Worm (Caenorhabditis elegans) whole organism, late embryonic: ENCODE measurements around the gene F19H6.6.

Source experiments
- C08G9.2 ChIP-seq: sonication (generic microtip); optimal IDR thresholded peaks from 2 replicates; lab custom pipeline; 2016; ENCODE audit warnings: mild to moderate bottlenecking, missing genetic modification characterization, moderate library complexity, missing compliant biosample characterization
- C38D4.7 ChIP-seq: fragments of 200-800 bp; sonication (Bioruptor generic); optimal IDR thresholded peaks from 2 replicates; lab custom pipeline; 2018; ENCODE audit warnings: mild to moderate bottlenecking, missing genetic modification characterization, moderate library complexity, missing compliant biosample characterization
- F13H6.1 ChIP-seq: sonication (generic microtip); optimal IDR thresholded peaks from 2 replicates; lab custom pipeline; 2016; ENCODE audit warnings: missing genetic modification characterization, missing compliant biosample characterization
- K02D7.2 ChIP-seq: sonication (generic microtip); optimal IDR thresholded peaks from 2 replicates; lab custom pipeline; 2017; ENCODE audit warnings: mild to moderate bottlenecking, missing genetic modification characterization, missing compliant biosample characterization
- T23F11.4 ChIP-seq: fragments of 200-800 bp; sonication (Bioruptor generic); optimal IDR thresholded peaks from 2 replicates; lab custom pipeline; 2018; ENCODE audit warnings: mild to moderate bottlenecking, missing genetic modification characterization, missing compliant biosample characterization
- Y22D7AL.16 ChIP-seq: sonication (generic microtip); optimal IDR thresholded peaks from 2 replicates; lab custom pipeline; 2016; ENCODE audit warnings: missing genetic modification characterization, missing compliant biosample characterization
- ahr-1 ChIP-seq: sonication (generic microtip); optimal IDR thresholded peaks from 2 replicates; lab custom pipeline; 2016; ENCODE audit warnings: missing genetic modification characterization, missing compliant biosample characterization
- ceh-14 ChIP-seq: sonication (generic microtip); optimal IDR thresholded peaks from 2 replicates; lab custom pipeline; 2016; ENCODE audit warnings: missing genotype, missing genetic modification characterization, missing compliant biosample characterization
- ceh-19 ChIP-seq: fragments of 200-800 bp; sonication (Bioruptor generic); optimal IDR thresholded peaks from 2 replicates; lab custom pipeline; 2018; ENCODE audit warnings: mild to moderate bottlenecking, missing genetic modification characterization, missing compliant biosample characterization
- ceh-22 ChIP-seq: sonication (generic microtip); optimal IDR thresholded peaks from 2 replicates; lab custom pipeline; 2017; ENCODE audit warnings: missing biosample characterization, missing genetic modification characterization
- ceh-24 ChIP-seq: sonication (generic microtip); optimal IDR thresholded peaks from 2 replicates; lab custom pipeline; 2016; ENCODE audit warnings: mild to moderate bottlenecking, missing genetic modification characterization, missing compliant biosample characterization
- ceh-30 ChIP-seq: fragments of 150-350 bp; optimal IDR thresholded peaks from 2 replicates; lab custom pipeline; 2014; ENCODE audit warnings: missing biosample characterization, missing genetic modification characterization
- ceh-6 ChIP-seq: fragments of 200-800 bp; sonication (Bioruptor generic); optimal IDR thresholded peaks from 2 replicates; lab custom pipeline; 2018; ENCODE audit warnings: mild to moderate bottlenecking, missing genetic modification characterization, missing compliant biosample characterization
- ceh-9 ChIP-seq: sonication (generic microtip); optimal IDR thresholded peaks from 2 replicates; lab custom pipeline; 2016; ENCODE audit warnings: mild to moderate bottlenecking, missing genetic modification characterization, inconsistent platforms, missing compliant biosample characterization
- che-1 ChIP-seq: sonication (generic microtip); optimal IDR thresholded peaks from 2 replicates; lab custom pipeline; 2016; ENCODE audit warnings: mild to moderate bottlenecking, missing genetic modification characterization, missing compliant biosample characterization
- elt-2 ChIP-seq: sonication (generic microtip); optimal IDR thresholded peaks from 2 replicates; lab custom pipeline; 2016; ENCODE audit warnings: missing genetic modification reagents, missing genetic modification characterization, missing compliant biosample characterization
- elt-4 ChIP-seq: sonication (generic microtip); optimal IDR thresholded peaks from 2 replicates; lab custom pipeline; 2016; ENCODE audit warnings: missing genetic modification characterization, missing compliant biosample characterization
- ets-4 ChIP-seq: sonication (generic microtip); optimal IDR thresholded peaks from 2 replicates; lab custom pipeline; 2016; ENCODE audit warnings: missing genetic modification characterization, missing compliant biosample characterization
- eyg-1 ChIP-seq: sonication (generic microtip); optimal IDR thresholded peaks from 2 replicates; lab custom pipeline; 2016; ENCODE audit warnings: missing genotype, missing genetic modification characterization, missing compliant biosample characterization
- fax-1 ChIP-seq: sonication (generic microtip); optimal IDR thresholded peaks from 2 replicates; lab custom pipeline; 2016; ENCODE audit warnings: missing genotype, missing genetic modification characterization, missing compliant biosample characterization
- fkh-10 ChIP-seq: fragments of 150-350 bp; optimal IDR thresholded peaks from 2 replicates; lab custom pipeline; 2014; ENCODE audit warnings: missing biosample characterization, missing genetic modification reagents, missing genetic modification characterization
- hlh-30 ChIP-seq: sonication (generic microtip); optimal IDR thresholded peaks from 2 replicates; lab custom pipeline; 2017; ENCODE audit warnings: antibody characterized with exemption, missing genetic modification characterization, missing compliant biosample characterization; ENCODE audit not compliant: insufficient read depth
- hlh-8 ChIP-seq: sonication (generic microtip); optimal IDR thresholded peaks from 2 replicates; lab custom pipeline; 2016; ENCODE audit warnings: missing genotype, missing genetic modification characterization, missing compliant biosample characterization
- lim-6 ChIP-seq: sonication (generic microtip); optimal IDR thresholded peaks from 2 replicates; lab custom pipeline; 2016; ENCODE audit warnings: missing genetic modification characterization, missing compliant biosample characterization
- lin-11 ChIP-seq: fragments of 200-800 bp; sonication (Bioruptor generic); optimal IDR thresholded peaks from 2 replicates; lab custom pipeline; 2018; ENCODE audit warnings: mild to moderate bottlenecking, missing genetic modification characterization, missing compliant biosample characterization
- mec-3 ChIP-seq: sonication (generic microtip); optimal IDR thresholded peaks from 2 replicates; lab custom pipeline; 2016; ENCODE audit warnings: borderline replicate concordance, missing genetic modification characterization, missing compliant biosample characterization
- npax-4 ChIP-seq: sonication (generic microtip); optimal IDR thresholded peaks from 2 replicates; lab custom pipeline; 2016; ENCODE audit warnings: missing genetic modification characterization, missing compliant biosample characterization
- pag-3 ChIP-seq: sonication (generic microtip); optimal IDR thresholded peaks from 2 replicates; lab custom pipeline; 2016; ENCODE audit warnings: missing compliant biosample characterization, missing genetic modification characterization, borderline replicate concordance
- pha-2 ChIP-seq: sonication (generic microtip); optimal IDR thresholded peaks from 2 replicates; lab custom pipeline; 2017; ENCODE audit warnings: mild to moderate bottlenecking, missing genetic modification characterization, missing compliant biosample characterization
- ref-2 ChIP-seq: sonication (generic microtip); optimal IDR thresholded peaks from 2 replicates; lab custom pipeline; 2016; ENCODE audit warnings: missing genetic modification characterization, missing compliant biosample characterization
- sdc-2 ChIP-seq: sonication (generic microtip); optimal IDR thresholded peaks from 2 replicates; lab custom pipeline; 2016; ENCODE audit warnings: missing genotype, missing genetic modification characterization, missing compliant biosample characterization
- sox-2 ChIP-seq: fragments of 200-800 bp; sonication (Bioruptor generic); IDR thresholded peaks from 2 replicates; pipeline ENCODE4 v1.3.6; 2022; ENCODE audit warnings: missing genetic modification reagents, missing genetic modification characterization, missing compliant biosample characterization
- tbx-2 ChIP-seq: sonication (generic microtip); optimal IDR thresholded peaks from 2 replicates; lab custom pipeline; 2016; ENCODE audit warnings: missing genetic modification characterization, missing compliant biosample characterization
- ttx-3 ChIP-seq: sonication (generic microtip); optimal IDR thresholded peaks from 2 replicates; lab custom pipeline; 2016; ENCODE audit warnings: missing genetic modification reagents, missing genetic modification characterization, missing compliant biosample characterization
- zip-5 ChIP-seq: sonication (generic microtip); optimal IDR thresholded peaks from 2 replicates; lab custom pipeline; 2016; ENCODE audit warnings: missing genetic modification characterization, missing compliant biosample characterization
- ztf-16 ChIP-seq: sonication (generic microtip); optimal IDR thresholded peaks from 2 replicates; lab custom pipeline; 2017; ENCODE audit warnings: missing genetic modification characterization, missing compliant biosample characterization

The F19H6.6 gene

ce11 chrX:12360444-12360843 is at the start of gene F19H6.6, which contains the start of gene nspc-15:
F19H6.6 (plus strand) TSS chrX:12360827.
nspc-15 (plus strand) TSS chrX:12360744.
- TF ChIP-seq ets-4 (tag; lab: Kevin White, UChicago), result no peak
- TF ChIP-seq hlh-30 (tag; lab: Kevin White, UChicago), result no peak
- no peak for TF ChIP-seq pag-3 (tag; lab: Kevin White, UChicago)
- TF ChIP-seq F13H6.1 (tag; lab: Kevin White, UChicago), result no peak
- no peak for TF ChIP-seq K02D7.2
- no peak for TF ChIP-seq lim-6 (tag; lab: Kevin White, UChicago)
- TF ChIP-seq, all 69 proteins: peak for 0

DNA sequence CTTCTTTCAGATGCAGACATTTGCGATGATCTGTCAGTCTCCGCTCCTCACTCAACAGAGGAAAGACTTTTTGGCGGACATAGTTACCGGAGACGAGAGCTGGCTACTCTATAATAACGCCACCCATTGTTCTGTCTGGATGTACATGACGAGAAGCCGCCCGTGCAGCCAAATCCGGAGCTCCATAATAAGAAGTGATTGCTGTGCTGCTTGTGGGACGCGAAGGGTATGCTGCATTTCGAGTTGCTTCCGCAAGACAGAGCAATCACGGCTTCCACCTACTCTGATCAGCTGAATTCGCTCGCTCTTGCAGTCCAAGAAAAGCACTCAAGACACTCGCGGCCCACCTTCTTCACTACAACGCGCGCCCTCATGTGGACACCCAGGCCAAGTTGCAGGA is 46.8 kb upstream of the F19H6.6 start:
- TF ChIP-seq ztf-16 (tag; lab: Kevin White, UChicago) (no peak), ceh-19 (GFP tag; lab: Kevin White, UChicago) (no peak), ref-2 (tag; lab: Kevin White, UChicago) (no peak), zip-5 (tag; lab: Kevin White, UChicago) (no peak), ceh-14 (no peak), mec-3 (tag; lab: Kevin White, UChicago) (no peak)
- TF ChIP-seq, all 69 proteins: peak for 0

DNA sequence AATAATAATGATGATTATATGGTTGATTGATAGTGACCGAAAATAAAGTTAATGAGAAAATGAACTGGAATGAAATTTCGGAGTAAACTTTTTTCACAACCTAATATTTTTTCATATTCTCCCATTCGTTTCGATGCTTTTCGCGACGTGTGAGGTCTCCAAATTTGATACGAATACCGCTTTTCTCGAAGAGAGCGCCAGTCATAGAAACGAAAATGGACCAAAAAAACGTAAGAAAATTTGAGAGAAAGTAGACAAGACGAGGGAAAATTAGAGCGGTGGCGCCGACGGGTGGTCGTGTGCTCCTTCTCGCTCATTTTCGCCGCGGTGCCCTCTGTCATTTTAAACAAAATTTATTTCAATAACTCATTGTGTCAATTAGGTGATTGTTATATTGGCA is 46.2 kb upstream of the F19H6.6 start:
- TF ChIP-seq elt-2 (tag; lab: Kevin White, UChicago) (no peak), che-1 (tag; lab: Kevin White, UChicago) (no peak), sox-2 (GFP tag; lab: Robert Waterston, UW) (no peak), C08G9.2 (tag; lab: Kevin White, UChicago) (no peak), ceh-9 (tag; lab: Kevin White, UChicago) (no peak), ahr-1 (tag; lab: Kevin White, UChicago) (no peak), ceh-6 (GFP tag; lab: Kevin White, UChicago) (no peak), ref-2 (tag; lab: Kevin White, UChicago) (no peak), ceh-24 (tag; lab: Kevin White, UChicago) (no peak), elt-4 (no peak)

- TF ChIP-seq ceh-9 (tag; lab: Kevin White, UChicago) (no peak), Y22D7AL.16 (tag; lab: Kevin White, UChicago) (no peak), sdc-2 (tag; lab: Kevin White, UChicago) (no peak), npax-4 (tag; lab: Kevin White, UChicago) (no peak), lin-11 (tag; lab: Kevin White, UChicago) (no peak), fkh-10 (no peak), C38D4.7 (no peak), ceh-24 (tag; lab: Kevin White, UChicago) (no peak), ceh-22 (no peak), T23F11.4 (no peak), ttx-3 (tag; lab: Kevin White, UChicago) (no peak), fax-1 (tag; lab: Kevin White, UChicago) (no peak)
These were observed 45.4 kb upstream of the F19H6.6 start, which contains the start of gene xtr-2 for ce11 chrX:12315268-12315667. xtr-2 (plus strand) TSS chrX:12315568.

- TF ChIP-seq ceh-30 (no peak), lim-6 (tag; lab: Kevin White, UChicago) (no peak), fax-1 (tag; lab: Kevin White, UChicago) (no peak), mec-3 (tag; lab: Kevin White, UChicago) (no peak), pha-2 (tag; lab: Kevin White, UChicago) (no peak), ceh-24 (tag; lab: Kevin White, UChicago) (no peak), tbx-2 (no peak), zip-5 (tag; lab: Kevin White, UChicago) (no peak), hlh-8 (no peak), pag-3 (tag; lab: Kevin White, UChicago) (no peak), eyg-1 (tag; lab: Kevin White, UChicago) (no peak)
- TF ChIP-seq, all 69 proteins: peak for 0
These were observed 43.1 kb upstream of the F19H6.6 start for ce11 chrX:12317560-12317959.
